Worm (Caenorhabditis elegans) whole organism, L2 larva: Measurements from ENCODE around the gene T28C12.15.

Experiments
- C34F6.9 ChIP-seq: fragments of 150-350 bp; optimal IDR thresholded peaks from 2 replicates; lab custom pipeline; 2014; ENCODE audit warnings: missing biosample characterization, missing genetic modification characterization
- F13H6.1 ChIP-seq: sonication (generic microtip); optimal IDR thresholded peaks from 2 replicates; lab custom pipeline; 2016; ENCODE audit warnings: missing genetic modification characterization, missing compliant biosample characterization
- Y55F3AM.14 ChIP-seq: fragments of 200-800 bp; sonication (Bioruptor generic); optimal IDR thresholded peaks from 2 replicates; lab custom pipeline; 2018; ENCODE audit warnings: mild to moderate bottlenecking, missing genetic modification characterization, missing compliant biosample characterization
- ZK546.5 ChIP-seq: sonication (generic microtip); optimal IDR thresholded peaks from 2 replicates; lab custom pipeline; 2017; ENCODE audit warnings: missing biosample characterization, missing genetic modification characterization
- alr-1 ChIP-seq: fragments of 150-350 bp; optimal IDR thresholded peaks from 2 replicates; lab custom pipeline; 2014; ENCODE audit warnings: missing biosample characterization, missing genetic modification characterization
- ama-1 ChIP-seq: fragments of 150-350 bp; optimal IDR thresholded peaks from 2 replicates; lab custom pipeline; 2018; ENCODE audit warnings: inconsistent platforms
- blmp-1 ChIP-seq: sonication (generic microtip); optimal IDR thresholded peaks from 2 replicates; lab custom pipeline; 2017; ENCODE audit warnings: missing genetic modification characterization, mild to moderate bottlenecking, missing compliant biosample characterization, antibody characterized with exemption, moderate library complexity; ENCODE audit not compliant: insufficient read depth
- crh-2 ChIP-seq: sonication (generic microtip); optimal IDR thresholded peaks from 2 replicates; lab custom pipeline; 2017; ENCODE audit warnings: missing biosample characterization, missing genetic modification characterization
- dmd-4 ChIP-seq: sonication (generic microtip); optimal IDR thresholded peaks from 2 replicates; lab custom pipeline; 2017; ENCODE audit warnings: missing biosample characterization, missing genetic modification characterization
- egl-27 ChIP-seq: sonication (generic microtip); optimal IDR thresholded peaks from 3 replicates; lab custom pipeline; 2017; ENCODE audit warnings: missing biosample characterization, missing genetic modification reagents, missing genetic modification characterization
- elt-3 ChIP-seq: sonication (generic microtip); optimal IDR thresholded peaks from 2 replicates; lab custom pipeline; 2017; ENCODE audit warnings: missing biosample characterization, missing genetic modification characterization
- fos-1 ChIP-seq: fragments of 150-350 bp; optimal IDR thresholded peaks from 2 replicates; lab custom pipeline; 2014; ENCODE audit warnings: missing biosample characterization, missing genetic modification characterization
- gmeb-1 ChIP-seq: fragments of 150-350 bp; optimal IDR thresholded peaks from 2 replicates; lab custom pipeline; 2014; ENCODE audit warnings: missing biosample characterization, missing genetic modification characterization
- lin-13 ChIP-seq: fragments of 150-350 bp; optimal IDR thresholded peaks from 2 replicates; lab custom pipeline; 2014; ENCODE audit warnings: missing biosample characterization, missing genetic modification reagents, missing genetic modification characterization
- lin-39 ChIP-seq: fragments of 150-350 bp; optimal IDR thresholded peaks from 2 replicates; lab custom pipeline; 2014; ENCODE audit warnings: missing biosample characterization, missing genetic modification reagents, missing genetic modification characterization
- lsy-2 ChIP-seq, 2 experiments: fragments of 150-350 bp in 1 of 2; sonication (generic microtip) in 1 of 2; optimal IDR thresholded peaks; 2 replicates each; lab custom pipeline; 2014 to 2017; ENCODE audit warnings: missing biosample characterization in 2 of 2, missing genetic modification characterization in 2 of 2
- mab-5 ChIP-seq: fragments of 150-350 bp; optimal IDR thresholded peaks from 2 replicates; lab custom pipeline; 2014; ENCODE audit warnings: missing biosample characterization, missing genetic modification characterization
- mbf-1 ChIP-seq: sonication (generic microtip); optimal IDR thresholded peaks from 2 replicates; lab custom pipeline; 2017; ENCODE audit warnings: missing biosample characterization, missing genetic modification characterization
- mdl-1 ChIP-seq, 2 experiments: fragments of 150-350 bp in 1 of 2; sonication (generic microtip) in 1 of 2; optimal IDR thresholded peaks; 2 replicates each; lab custom pipeline; 2017; ENCODE audit warnings: missing biosample characterization in 2 of 2, missing genetic modification characterization in 2 of 2
- nhr-11 ChIP-seq: fragments of 150-350 bp; optimal IDR thresholded peaks from 2 replicates; lab custom pipeline; 2014; ENCODE audit warnings: missing biosample characterization, missing genetic modification characterization
- nhr-21 ChIP-seq: fragments of 150-350 bp; optimal IDR thresholded peaks from 2 replicates; lab custom pipeline; 2014; ENCODE audit warnings: missing biosample characterization, missing genetic modification characterization
- nhr-25 ChIP-seq: fragments of 150-350 bp; sonication (generic microtip); optimal IDR thresholded peaks from 3 replicates; lab custom pipeline; 2014; ENCODE audit warnings: missing biosample characterization, missing genetic modification characterization
- nhr-77 ChIP-seq: fragments of 150-350 bp; optimal IDR thresholded peaks from 2 replicates; lab custom pipeline; 2014; ENCODE audit warnings: missing biosample characterization, missing genetic modification characterization
- peb-1 ChIP-seq: fragments of 150-350 bp; optimal IDR thresholded peaks from 2 replicates; lab custom pipeline; 2014; ENCODE audit warnings: missing biosample characterization, missing genetic modification characterization
- sem-4 ChIP-seq: fragments of 150-350 bp; optimal IDR thresholded peaks from 2 replicates; lab custom pipeline; 2014; ENCODE audit warnings: missing biosample characterization, missing genetic modification reagents, missing genetic modification characterization
- skn-1 ChIP-seq: sonication (generic microtip); optimal IDR thresholded peaks from 2 replicates; lab custom pipeline; 2017; ENCODE audit warnings: missing biosample characterization, missing genetic modification characterization
- sma-3 ChIP-seq: sonication (generic microtip); optimal IDR thresholded peaks from 2 replicates; lab custom pipeline; 2016; ENCODE audit warnings: missing genetic modification reagents, missing genetic modification characterization, missing compliant biosample characterization
- sma-9 ChIP-seq, 2 experiments: fragments of 150-350 bp in 1 of 2; sonication (generic microtip) in 1 of 2; optimal IDR thresholded peaks; 2 replicates each; lab custom pipeline; 2014 to 2016; ENCODE audit warnings: missing genetic modification characterization in 2 of 2, mild to moderate bottlenecking in 1 of 2, missing biosample characterization in 1 of 2, missing compliant biosample characterization in 1 of 2, missing genetic modification reagents in 1 of 2, moderate library complexity in 1 of 2
- snpc-4 ChIP-seq: fragments of 150-350 bp; optimal IDR thresholded peaks from 2 replicates; lab custom pipeline; 2014; ENCODE audit warnings: missing biosample characterization, missing genetic modification characterization
- unc-55 ChIP-seq: fragments of 150-350 bp; sonication (generic microtip); optimal IDR thresholded peaks from 3 replicates; lab custom pipeline; 2014; ENCODE audit warnings: missing biosample characterization, missing genetic modification reagents, missing genetic modification characterization
- unc-62 ChIP-seq: fragments of 150-350 bp; optimal IDR thresholded peaks from 2 replicates; lab custom pipeline; 2014; ENCODE audit warnings: missing biosample characterization, missing genetic modification reagents, missing genetic modification characterization
- zag-1 ChIP-seq: fragments of 150-350 bp; optimal IDR thresholded peaks from 2 replicates; lab custom pipeline; 2014; ENCODE audit warnings: missing biosample characterization, missing genetic modification characterization

T28C12.15 gene

DNA sequence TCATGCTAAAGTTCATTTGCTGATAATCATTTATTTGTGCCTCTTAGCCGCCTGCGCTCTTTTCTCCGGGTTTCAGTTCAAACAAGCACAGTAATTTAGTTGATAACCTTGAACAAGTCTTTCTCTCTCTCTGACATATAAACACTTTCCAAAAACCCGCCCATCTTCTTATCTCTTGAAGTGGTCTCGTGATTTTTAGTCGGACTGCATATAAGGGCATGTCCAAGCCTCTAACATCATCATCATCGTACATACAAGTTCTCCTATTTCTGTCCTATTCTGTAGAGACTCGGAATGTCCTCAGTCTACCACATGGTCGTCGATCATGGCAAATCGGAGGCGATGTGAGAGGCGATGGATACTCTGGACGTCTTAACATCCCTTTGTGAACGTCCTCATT is 45.4 kb downstream of the T28C12.15 start, which contains the start of gene F31F7.1 (continued):
- no peak for TF ChIP-seq snpc-4 (tag; lab: Kevin White, UChicago)
- peak; percentile 94 for TF ChIP-seq sma-9 (GFP tag; optimal IDR thresholded peaks at IDR 0.05; lab: Kevin White, UChicago)
- no peak for TF ChIP-seq sma-9 (tag; optimal IDR thresholded peaks at IDR 0.05; lab: Kevin White, UChicago)
- no peak for TF ChIP-seq C34F6.9 (tag; lab: Kevin White, UChicago)
- peak; percentile 72 for TF ChIP-seq F13H6.1 (tag; lab: Kevin White, UChicago)
- TF ChIP-seq zag-1 (tag; lab: Kevin White, UChicago) = no peak

DNA sequence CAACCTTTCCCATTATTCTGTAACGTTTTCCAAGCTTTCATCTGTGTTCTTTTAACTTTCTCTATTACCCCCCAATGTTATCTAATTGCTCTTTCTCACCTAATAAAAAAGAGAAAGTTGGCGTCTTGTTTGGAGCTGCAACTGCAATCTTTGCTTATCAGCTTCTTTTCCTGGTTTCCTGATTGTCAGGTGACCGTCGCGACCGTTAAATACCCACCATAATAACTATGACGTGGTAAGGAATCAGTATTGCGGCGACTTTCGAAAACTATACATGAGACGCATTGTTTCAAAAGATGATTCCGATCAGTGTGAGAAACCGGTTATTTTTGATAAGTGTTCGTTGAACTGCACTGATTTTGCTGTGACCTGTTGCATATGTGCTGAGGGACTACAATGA is 46.4 kb downstream of the T28C12.15 start:
- TF ChIP-seq Y55F3AM.14 = peak; percentile 42
- TF ChIP-seq nhr-11 (tag; lab: Kevin White, UChicago) = no peak
- peak; percentile 69 for TF ChIP-seq nhr-21
- peak; percentile 89 for TF ChIP-seq fos-1
- peak; percentile 12 for TF ChIP-seq F13H6.1 (tag; lab: Kevin White, UChicago)
- TF ChIP-seq gmeb-1 = peak; percentile 50
- TF ChIP-seq mdl-1 (tag; optimal IDR thresholded peaks at IDR 0.05; lab: Kevin White, UChicago) = peak in 1 of 2 experiments; percentile 38
- no peak for TF ChIP-seq unc-55
- TF ChIP-seq dmd-4 (tag; lab: Kevin White, UChicago) = no peak
- TF ChIP-seq sma-9 (GFP tag; optimal IDR thresholded peaks at IDR 0.05; lab: Kevin White, UChicago) = peak; percentile 87
- no peak for TF ChIP-seq sma-9 (tag; optimal IDR thresholded peaks at IDR 0.05; lab: Kevin White, UChicago)
- peak in 1 of 2 experiments; percentile 21 for TF ChIP-seq lsy-2 (tag; optimal IDR thresholded peaks at IDR 0.05; lab: Kevin White, UChicago)
- TF ChIP-seq alr-1 = no peak
- TF ChIP-seq blmp-1 (tag; lab: Kevin White, UChicago) = peak; percentile 18
- TF ChIP-seq crh-2 (tag; lab: Kevin White, UChicago) = peak; percentile 80
- no peak for TF ChIP-seq snpc-4 (tag; lab: Kevin White, UChicago)
- TF ChIP-seq sma-3 = peak; percentile 67
- no peak for TF ChIP-seq unc-62 (GFP tag; lab: Kevin White, UChicago)
- TF ChIP-seq nhr-25 (tag; lab: Kevin White, UChicago) = peak; percentile 52
- no peak for TF ChIP-seq mab-5
- no peak for TF ChIP-seq ZK546.5 (tag; lab: Kevin White, UChicago)

DNA sequence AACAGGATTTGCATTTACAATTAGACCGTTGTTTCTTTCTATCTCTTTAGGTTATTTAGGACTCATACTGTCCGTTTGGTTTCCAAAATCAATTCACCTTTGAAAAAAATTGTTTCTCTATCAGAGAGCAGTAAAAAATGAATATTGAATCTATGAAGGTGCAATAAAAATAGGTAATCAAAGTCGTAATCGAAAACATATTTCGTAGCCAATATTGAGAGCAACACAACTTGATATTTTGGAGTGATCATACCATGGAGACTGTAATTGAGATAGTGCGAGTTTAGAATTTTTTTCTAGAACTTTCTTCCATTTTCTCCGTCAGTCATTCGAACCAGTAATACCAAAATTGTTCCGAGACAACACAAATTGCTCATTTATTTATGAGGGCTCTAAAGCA is 51.0 kb downstream of the T28C12.15 start, which contains the start of gene F31F7.2:
TSS of gene F31F7.2 (plus strand) at position 301 of the 400 bp plus-strand sequence.
- TF ChIP-seq nhr-11 (tag; lab: Kevin White, UChicago) = no peak
- TF ChIP-seq nhr-25 (tag; lab: Kevin White, UChicago) = no peak
- TF ChIP-seq nhr-77 = no peak
- TF ChIP-seq fos-1 = no peak
- TF ChIP-seq egl-27 (tag; lab: Kevin White, UChicago) = no peak
- no peak for TF ChIP-seq dmd-4 (tag; lab: Kevin White, UChicago)
- no peak for TF ChIP-seq skn-1 (tag; lab: Kevin White, UChicago)
- TF ChIP-seq snpc-4 (tag; lab: Kevin White, UChicago) = no peak
- no peak for TF ChIP-seq elt-3 (tag; lab: Kevin White, UChicago)
- TF ChIP-seq sem-4 (tag; lab: Kevin White, UChicago) = no peak
- no peak for TF ChIP-seq sma-3
- no peak for TF ChIP-seq mbf-1 (tag; lab: Kevin White, UChicago)
- TF ChIP-seq C34F6.9 (tag; lab: Kevin White, UChicago) = no peak
- TF ChIP-seq lin-13 (GFP tag; lab: Kevin White, UChicago) = no peak
- no peak for TF ChIP-seq nhr-21
- no peak for TF ChIP-seq Y55F3AM.14
- TF ChIP-seq peb-1 (tag; lab: Kevin White, UChicago) = no peak
- no peak for TF ChIP-seq gmeb-1
- TF ChIP-seq lin-39 (tag; lab: Kevin White, UChicago) = no peak
- no peak for TF ChIP-seq ama-1 (lab: Kevin White, UChicago)
- TF ChIP-seq, all 48 proteins: peak for 0
